Fruit fly (Drosophila melanogaster): ENCODE measurements around the gene CG32683.
A peak's percentile ranks its signal among the peaks of the same experiment; 100 is the strongest.

The CG32683 gene

DNA sequence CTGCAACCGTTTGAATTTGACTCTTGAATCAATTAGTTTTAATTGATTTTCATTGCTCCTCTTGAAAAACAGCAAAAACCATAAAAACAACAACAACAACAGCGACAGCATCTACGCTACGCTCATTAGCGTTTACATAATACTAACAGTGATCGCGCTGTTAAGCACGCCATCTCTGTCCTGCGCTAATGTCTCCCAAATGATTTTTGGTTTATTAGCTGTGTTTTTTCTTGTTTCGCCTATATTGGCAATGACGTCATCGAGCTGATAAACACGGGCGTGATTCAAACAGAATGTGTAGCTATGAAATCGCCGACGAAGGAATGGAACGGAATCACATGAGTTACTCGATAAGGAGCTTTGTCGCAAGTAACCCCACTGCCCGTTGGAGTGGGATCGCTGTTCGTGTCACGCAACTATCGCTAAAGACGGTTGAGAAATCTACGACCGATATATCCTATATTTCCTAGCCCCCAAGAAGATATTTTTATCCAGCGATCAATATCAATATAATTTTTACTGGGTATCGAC is 67.8 kb downstream of the CG32683 start (continued):
- TF ChIP-seq Lhr (GFP tag; optimal IDR thresholded peaks at IDR 0.05) (no peak), PHDP (tag; optimal IDR thresholded peaks at IDR 0.05) (no peak), sd (tag; optimal IDR thresholded peaks at IDR 0.05) (no peak), slbo (GFP tag; IDR thresholded peaks at IDR 0.05) (peak; percentile 40; the same call in 1 of the 2 replicates), CG17802 (tag; optimal IDR thresholded peaks at IDR 0.05) (no peak), CG8290 (GFP tag; optimal IDR thresholded peaks at IDR 0.05) (no peak), CG8290 (tag; optimal IDR thresholded peaks at IDR 0.05) (peak in 1 of 2 experiments; percentile 0), stc (GFP tag; IDR thresholded peaks at IDR 0.05) (no peak), CG14710 (tag; optimal IDR thresholded peaks at IDR 0.05) (no peak), CG6689 (GFP tag; IDR thresholded peaks at IDR 0.05) (no peak), tgo (GFP tag; IDR thresholded peaks at IDR 0.05) (no peak), Meics (GFP tag; optimal IDR thresholded peaks at IDR 0.05) (no peak), vfl (GFP tag; optimal IDR thresholded peaks at IDR 0.05) (no peak), Fer3 (tag; optimal IDR thresholded peaks at IDR 0.05) (no peak), inv (GFP tag; IDR thresholded peaks at IDR 0.05; ENCODE audit: partially characterized antibody) (peak; percentile 40; the same call in 1 of the 2 replicates), ewg (GFP tag; optimal IDR thresholded peaks at IDR 0.05) (no peak), pum (GFP tag; optimal IDR thresholded peaks at IDR 0.05) (no peak), cwo (GFP tag; optimal IDR thresholded peaks at IDR 0.05) (peak; percentile 10), jing (GFP tag; optimal IDR thresholded peaks at IDR 0.05) (no peak), CG17186 (GFP tag; optimal IDR thresholded peaks at IDR 0.05) (no peak), da (GFP tag; optimal IDR thresholded peaks at IDR 0.05) (no peak), CG13624 (GFP tag; optimal IDR thresholded peaks at IDR 0.05) (peak; percentile 4), fu2 (GFP tag; optimal IDR thresholded peaks at IDR 0.05) (no peak)

DNA sequence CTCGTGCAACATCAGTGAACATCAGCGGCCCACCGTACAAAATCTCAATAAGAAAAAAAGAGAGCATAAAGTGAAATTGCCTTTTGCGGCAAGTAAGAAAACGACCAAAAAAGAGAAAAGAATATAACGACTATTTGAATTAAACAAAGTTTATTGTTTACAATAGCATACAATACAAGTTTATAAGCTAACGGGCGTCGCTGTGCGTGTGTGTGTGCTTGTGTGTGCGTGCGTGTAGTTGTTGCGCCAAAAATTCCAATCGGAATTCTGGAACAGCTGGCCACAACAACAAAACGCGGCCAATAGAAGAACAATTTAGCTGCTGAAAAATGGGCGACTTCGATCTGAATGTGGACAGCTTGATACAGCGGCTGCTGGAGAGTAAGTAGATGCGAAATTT is 68.5 kb downstream of the CG32683 start:
- peak; percentile 54 for TF ChIP-seq cg (GFP tag; optimal IDR thresholded peaks at IDR 0.05)
- peak; percentile 17 for TF ChIP-seq CG15479 (GFP tag; optimal IDR thresholded peaks at IDR 0.05)
- no peak for TF ChIP-seq row (GFP tag; IDR thresholded peaks at IDR 0.05)
- TF ChIP-seq odd (GFP tag; optimal IDR thresholded peaks at IDR 0.05): no peak
- peak; percentile 74 for TF ChIP-seq Elba2 (GFP tag; optimal IDR thresholded peaks at IDR 0.05)
- no peak for TF ChIP-seq en (GFP tag; optimal IDR thresholded peaks at IDR 0.05)
- no peak for TF ChIP-seq CG3065 (GFP tag; optimal IDR thresholded peaks at IDR 0.05)
- peak; percentile 73 for TF ChIP-seq sd (tag; optimal IDR thresholded peaks at IDR 0.05)
- TF ChIP-seq insv (GFP tag; optimal IDR thresholded peaks at IDR 0.05): peak in 1 of 2 experiments; percentile 88
- TF ChIP-seq sima (GFP tag; optimal IDR thresholded peaks at IDR 0.05): no peak
- peak; percentile 13 for TF ChIP-seq CG4707 (GFP tag; optimal IDR thresholded peaks at IDR 0.05)
- TF ChIP-seq zfh2 (GFP tag; optimal IDR thresholded peaks at IDR 0.05): no peak

DNA sequence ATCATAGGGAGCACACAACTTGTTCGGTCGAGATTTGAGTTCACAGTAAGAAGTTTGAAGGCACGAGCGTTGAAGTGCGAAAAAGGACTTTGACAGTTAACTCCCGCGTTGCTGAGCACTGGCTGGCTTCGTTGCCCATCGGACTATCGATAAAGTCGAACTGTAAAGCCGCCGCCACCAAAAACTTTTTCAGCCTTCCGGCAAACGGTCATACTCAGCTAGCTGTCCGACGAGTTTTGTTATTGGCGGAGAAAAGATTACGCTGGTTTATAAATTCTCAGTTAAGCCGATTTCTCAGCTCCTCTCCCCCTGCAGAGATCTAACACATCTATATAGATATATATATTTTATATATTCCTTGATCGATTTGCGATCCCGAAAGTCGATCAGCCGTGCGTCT is 68.9 kb downstream of the CG32683 start, which contains the start of the genes Psf3 and flw:
Gene Psf3, minus strand, starts transcription at position 105 of the 400 bp plus-strand sequence.
Gene flw, plus strand, starts transcription at position 204 of the 400 bp plus-strand sequence.
- no peak for TF ChIP-seq CG10543 (GFP tag; optimal IDR thresholded peaks at IDR 0.05)
- TF ChIP-seq CG1233 (GFP tag; optimal IDR thresholded peaks at IDR 0.05): no peak
- no peak for TF ChIP-seq Oaz (GFP tag; IDR thresholded peaks at IDR 0.05)
- TF ChIP-seq unc-4 (GFP tag; IDR thresholded peaks at IDR 0.05; ENCODE audit: partially characterized antibody): peak; percentile 52
- TF ChIP-seq CG13296 (GFP tag; optimal IDR thresholded peaks at IDR 0.05): peak; percentile 9
- TF ChIP-seq wek (GFP tag; optimal IDR thresholded peaks at IDR 0.05): no peak
- no peak for TF ChIP-seq CG3838 (GFP tag; optimal IDR thresholded peaks at IDR 0.05)
- TF ChIP-seq Hr39 (optimal IDR thresholded peaks at IDR 0.05): no peak
- no peak for TF ChIP-seq fd3F (GFP tag; optimal IDR thresholded peaks at IDR 0.05)
- peak; percentile 29 for TF ChIP-seq Nf-YC (tag; optimal IDR thresholded peaks at IDR 0.05)
- peak; percentile 62 for TF ChIP-seq CG12659 (GFP tag; optimal IDR thresholded peaks at IDR 0.05)
- TF ChIP-seq her (GFP tag; optimal IDR thresholded peaks at IDR 0.05): peak; percentile 20
- TF ChIP-seq CG42726 (GFP tag; IDR thresholded peaks at IDR 0.05; ENCODE audit: partially characterized antibody): peak; percentile 61
- no peak for TF ChIP-seq rib (GFP tag; IDR thresholded peaks at IDR 0.05)
- peak; percentile 45 for TF ChIP-seq Hmr (GFP tag; optimal IDR thresholded peaks at IDR 0.05)
- TF ChIP-seq CG13287 (GFP tag; IDR thresholded peaks at IDR 0.05; ENCODE audit: partially characterized antibody): peak; percentile 68

All from whole organism, embryonic.